Worm (Caenorhabditis elegans) whole organism, young adult: ENCODE results near the gene zim-3.

Source experiments
- T26A5.8 ChIP-seq: sonication (generic microtip); optimal IDR thresholded peaks from 2 replicates; lab custom pipeline; 2016; ENCODE audit warnings: missing genetic modification characterization, missing compliant biosample characterization
- Y53G8AR.9 ChIP-seq: fragments of 200-800 bp; sonication (Bioruptor generic); conservative IDR thresholded peaks from 2 replicates; pipeline ENCODE4 v1.3.6; 2022; ENCODE audit warnings: missing genetic modification reagents, missing genetic modification characterization, missing compliant biosample characterization
- ama-1 ChIP-seq, 3 experiments: fragments of 150-350 bp in 1 of 3; sonication (generic microtip) in 2 of 3; optimal IDR thresholded peaks; 2 replicates each; lab custom pipeline; 2014 to 2018; ENCODE audit warnings: missing biosample characterization in 2 of 3, missing genetic modification characterization in 2 of 3, missing genetic modification reagents in 2 of 3
- cebp-2 ChIP-seq: fragments of 200-800 bp; sonication (Bioruptor generic); IDR thresholded peaks from 2 replicates; pipeline ENCODE4 v1.3.6; 2022; ENCODE audit warnings: missing genetic modification characterization, missing compliant biosample characterization

- TF ChIP-seq Y53G8AR.9 (GFP tag; lab: Robert Waterston, UW) (no peak), ama-1 (optimal IDR thresholded peaks at IDR 0.05; lab: Kevin White, UChicago) (no peak), ama-1 (GFP tag; optimal IDR thresholded peaks at IDR 0.05; lab: Kevin White, UChicago) (no peak), T26A5.8 (tag; lab: Kevin White, UChicago) (no peak), cebp-2 (GFP tag; lab: Robert Waterston, UW) (no peak)
These were observed 45.8 kb upstream of the zim-3 start for ce11 chrIV:10512752-10513151.
